Worm (Caenorhabditis elegans) whole organism, late embryonic: ENCODE results near the gene C24A3.9.

ENCODE experiments used
- F13H6.1 ChIP-seq: sonication (generic microtip); optimal IDR thresholded peaks from 2 replicates; lab custom pipeline; 2016; ENCODE audit warnings: missing genetic modification characterization, missing compliant biosample characterization
- ama-1 ChIP-seq: fragments of 150-350 bp; optimal IDR thresholded peaks from 2 replicates; lab custom pipeline; 2014
- ceh-14 ChIP-seq: sonication (generic microtip); optimal IDR thresholded peaks from 2 replicates; lab custom pipeline; 2016; ENCODE audit warnings: missing genotype, missing genetic modification characterization, missing compliant biosample characterization
- ceh-24 ChIP-seq: sonication (generic microtip); optimal IDR thresholded peaks from 2 replicates; lab custom pipeline; 2016; ENCODE audit warnings: mild to moderate bottlenecking, missing genetic modification characterization, missing compliant biosample characterization
- che-1 ChIP-seq: sonication (generic microtip); optimal IDR thresholded peaks from 2 replicates; lab custom pipeline; 2016; ENCODE audit warnings: mild to moderate bottlenecking, missing genetic modification characterization, missing compliant biosample characterization
- dve-1 ChIP-seq: sonication (generic microtip); optimal IDR thresholded peaks from 2 replicates; lab custom pipeline; 2017; ENCODE audit warnings: antibody characterized with exemption, mild to moderate bottlenecking, missing genetic modification characterization, missing compliant biosample characterization
- fkh-10 ChIP-seq: fragments of 150-350 bp; optimal IDR thresholded peaks from 2 replicates; lab custom pipeline; 2014; ENCODE audit warnings: missing biosample characterization, missing genetic modification reagents, missing genetic modification characterization
- hlh-30 ChIP-seq: sonication (generic microtip); optimal IDR thresholded peaks from 2 replicates; lab custom pipeline; 2017; ENCODE audit warnings: antibody characterized with exemption, missing genetic modification characterization, missing compliant biosample characterization; ENCODE audit not compliant: insufficient read depth
- rnt-1 ChIP-seq: sonication (generic microtip); optimal IDR thresholded peaks from 2 replicates; lab custom pipeline; 2016; ENCODE audit warnings: missing genetic modification characterization, missing compliant biosample characterization
- tbx-2 ChIP-seq: sonication (generic microtip); optimal IDR thresholded peaks from 2 replicates; lab custom pipeline; 2016; ENCODE audit warnings: missing genetic modification characterization, missing compliant biosample characterization
- tbx-7 ChIP-seq: sonication (generic microtip); optimal IDR thresholded peaks from 2 replicates; lab custom pipeline; 2016; ENCODE audit warnings: missing genotype, missing genetic modification characterization, missing compliant biosample characterization
- unc-86 ChIP-seq: sonication (generic microtip); optimal IDR thresholded peaks from 2 replicates; lab custom pipeline; 2016; ENCODE audit warnings: missing genetic modification characterization, missing compliant biosample characterization
- ztf-16 ChIP-seq: sonication (generic microtip); optimal IDR thresholded peaks from 2 replicates; lab custom pipeline; 2017; ENCODE audit warnings: missing genetic modification characterization, missing compliant biosample characterization

DNA sequence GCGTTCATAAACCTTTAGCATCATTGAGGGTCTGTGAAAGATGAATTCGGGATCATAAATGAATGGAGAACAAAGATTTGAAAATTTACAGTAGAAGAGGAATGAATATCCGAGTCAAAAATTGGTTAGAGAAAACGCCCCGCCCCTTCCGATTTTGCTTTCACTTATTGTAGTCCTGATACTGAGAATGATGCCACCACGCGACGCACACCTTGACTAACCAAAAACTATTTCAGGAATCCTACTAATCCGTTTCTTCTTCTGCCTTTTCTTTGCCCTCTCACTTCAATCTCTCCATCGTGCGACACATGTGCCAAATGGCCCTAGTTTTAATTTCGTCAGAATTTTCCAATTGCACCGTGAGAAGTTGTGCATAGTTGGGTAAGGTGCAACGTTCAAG lies 46.8 kb downstream of the C24A3.9 start:
- TF ChIP-seq F13H6.1 (tag; lab: Kevin White, UChicago) (no peak), ceh-14 (tag; lab: Kevin White, UChicago) (no peak), ceh-24 (no peak), tbx-7 (no peak), tbx-2 (no peak), ztf-16 (tag; lab: Kevin White, UChicago) (no peak), unc-86 (tag; lab: Kevin White, UChicago) (no peak), fkh-10 (GFP tag; lab: Kevin White, UChicago) (no peak), ama-1 (lab: Kevin White, UChicago) (no peak), hlh-30 (tag; lab: Kevin White, UChicago) (no peak), rnt-1 (tag; lab: Kevin White, UChicago) (no peak), che-1 (tag; lab: Kevin White, UChicago) (no peak), dve-1 (tag; lab: Kevin White, UChicago) (no peak)
